Fruit fly (Drosophila melanogaster) S2 (cell line): ENCODE data around the gene CG14777.

ENCODE experiments used
- CG8478 ChIP-seq: fragments of >200 bp; optimal IDR thresholded peaks from 2 replicates; lab custom pipeline; 2018
- CTCF ChIP-seq, 2 experiments: fragments of >200 bp; optimal IDR thresholded peaks; 2 replicates each; lab custom pipeline; 2018

CG14777 gene

DNA sequence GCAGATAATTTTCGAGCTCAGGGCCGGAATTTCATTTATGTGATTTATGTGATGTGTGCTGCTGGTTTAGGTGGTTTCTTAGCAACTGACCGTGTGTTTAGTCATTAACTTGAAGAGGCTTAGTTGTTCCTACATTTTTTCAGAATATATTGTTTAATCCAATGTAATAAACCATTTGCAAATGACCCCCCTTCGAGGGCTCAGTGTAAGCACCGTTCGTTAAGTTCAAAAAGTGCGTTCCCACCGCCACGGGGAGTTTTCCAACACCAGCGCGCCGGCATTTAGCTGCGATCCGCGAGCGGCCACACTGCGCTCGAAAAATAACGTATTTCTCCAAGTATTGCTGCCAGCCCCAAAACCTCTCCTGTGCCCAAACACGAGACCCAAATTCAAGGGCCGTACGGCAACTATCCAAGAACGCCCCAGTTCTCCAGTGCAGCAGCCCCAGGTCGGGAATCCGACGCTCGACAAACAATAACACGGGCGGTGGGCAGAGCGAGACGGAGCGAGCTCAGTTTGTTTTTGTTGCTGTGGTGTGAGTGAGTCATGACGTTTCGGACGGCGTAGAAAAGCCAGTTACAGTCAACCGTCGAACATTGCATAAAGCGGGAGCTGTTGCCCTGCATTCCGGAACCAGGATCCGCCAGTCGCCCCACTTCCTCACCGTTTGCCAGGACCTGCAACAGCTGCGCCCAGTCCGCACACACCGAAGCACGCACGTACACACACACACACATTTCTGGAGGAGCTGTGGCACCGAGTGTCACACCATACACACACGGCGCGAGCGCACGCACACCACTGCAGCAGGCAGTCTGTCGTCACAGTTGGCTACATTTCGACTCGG lies 12.6 kb downstream of the CG14777 start, which contains the start of gene rush:
Gene rush (plus strand): TSS at position 277 of the 847 bp plus-strand sequence.
- no peak for TF ChIP-seq CTCF (optimal IDR thresholded peaks at IDR 0.05; lab: Kevin White, UChicago)
- no peak for TF ChIP-seq CG8478 (lab: Kevin White, UChicago)

DNA sequence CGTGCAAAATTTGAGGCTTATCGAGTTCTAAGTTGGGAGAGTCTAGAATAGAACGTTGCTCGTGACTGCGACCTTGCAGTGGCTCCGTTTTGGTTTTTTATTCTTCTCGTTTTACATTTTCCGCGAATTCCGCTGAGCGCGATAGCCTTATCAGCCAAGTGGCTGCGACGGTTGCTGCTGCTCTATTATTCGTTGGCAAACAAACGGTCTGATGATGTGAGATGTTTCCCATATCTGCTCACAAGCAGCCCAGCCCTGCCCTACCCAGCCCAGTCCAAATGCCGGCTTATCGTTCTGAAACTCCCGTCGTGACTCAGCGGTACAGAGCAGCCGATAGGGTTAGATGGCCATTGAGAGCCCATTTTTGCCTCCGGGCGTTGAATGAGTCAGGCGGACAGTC lies 14.5 kb downstream of the CG14777 start:
- no peak for TF ChIP-seq CTCF (optimal IDR thresholded peaks at IDR 0.05; lab: Kevin White, UChicago)
- TF ChIP-seq CG8478 (lab: Kevin White, UChicago): no peak

DNA sequence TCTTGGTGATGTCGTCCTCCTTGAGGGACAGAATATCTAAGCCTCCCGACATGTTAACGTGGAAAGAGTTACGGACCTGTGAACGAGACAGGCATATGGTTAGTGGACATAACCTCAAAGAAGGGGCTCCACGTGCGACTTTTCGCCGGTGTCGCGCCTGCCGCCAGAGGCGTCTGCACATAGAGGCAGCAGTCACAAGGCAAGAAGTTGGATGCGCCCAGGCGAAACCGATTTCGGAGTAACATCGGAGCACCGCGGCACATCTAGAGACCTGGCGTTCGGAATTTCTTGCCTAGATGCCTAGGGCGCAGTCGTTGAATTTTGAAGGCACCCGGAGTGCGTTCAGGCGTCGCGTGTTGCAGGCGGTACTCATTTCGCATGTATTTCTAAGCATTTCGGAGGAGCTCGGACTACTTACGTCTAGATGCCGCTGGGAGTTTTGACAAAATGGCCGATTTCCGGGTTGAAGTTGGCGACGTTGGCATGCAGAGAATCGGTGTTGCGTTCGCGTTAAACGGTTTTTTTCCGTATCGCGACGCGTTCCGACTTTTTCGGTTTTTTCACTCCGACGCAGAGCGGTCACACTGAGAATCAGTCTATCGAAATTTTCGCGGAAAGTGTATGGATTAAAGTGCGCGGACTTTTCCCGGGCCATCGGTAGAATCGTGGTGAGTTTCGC lies 17.0 kb downstream of the CG14777 start, which contains the start of the genes sta and inc:
Gene sta (minus strand): TSS at position 574 of the 679 bp plus-strand sequence.
Gene inc (plus strand): TSS at position 640 of the 679 bp plus-strand sequence.
- peak; percentile 23 to 47 for TF ChIP-seq CTCF (optimal IDR thresholded peaks at IDR 0.05; lab: Kevin White, UChicago)
- TF ChIP-seq CG8478 (lab: Kevin White, UChicago): no peak

- TF ChIP-seq CTCF (optimal IDR thresholded peaks at IDR 0.05; lab: Kevin White, UChicago): no peak
- no peak for TF ChIP-seq CG8478 (lab: Kevin White, UChicago)
These were observed 41.8 kb downstream of the CG14777 start, which contains the start of gene Nmdar2 for dm6 chrX:1507751-1508150. Gene Nmdar2, minus strand, starts transcription at chrX:1507809.

- TF ChIP-seq CG8478 (lab: Kevin White, UChicago): no peak
- TF ChIP-seq CTCF (optimal IDR thresholded peaks at IDR 0.05; lab: Kevin White, UChicago): no peak
These were observed 42.4 kb downstream of the CG14777 start for dm6 chrX:1508241-1508823.

dm6 chrX:1512753-1513226 lies 46.9 kb downstream of the CG14777 start, which contains the start of gene CG14795:
Gene CG14795, minus strand, starts transcription at chrX:1512803.
- TF ChIP-seq CG8478 (lab: Kevin White, UChicago) (no peak), CTCF (optimal IDR thresholded peaks at IDR 0.05; lab: Kevin White, UChicago) (peak; percentile 67 to 70)

- no peak for TF ChIP-seq CTCF (optimal IDR thresholded peaks at IDR 0.05; lab: Kevin White, UChicago)
These were observed 47.9 kb downstream of the CG14777 start for dm6 chrX:1513865-1514264.

DNA sequence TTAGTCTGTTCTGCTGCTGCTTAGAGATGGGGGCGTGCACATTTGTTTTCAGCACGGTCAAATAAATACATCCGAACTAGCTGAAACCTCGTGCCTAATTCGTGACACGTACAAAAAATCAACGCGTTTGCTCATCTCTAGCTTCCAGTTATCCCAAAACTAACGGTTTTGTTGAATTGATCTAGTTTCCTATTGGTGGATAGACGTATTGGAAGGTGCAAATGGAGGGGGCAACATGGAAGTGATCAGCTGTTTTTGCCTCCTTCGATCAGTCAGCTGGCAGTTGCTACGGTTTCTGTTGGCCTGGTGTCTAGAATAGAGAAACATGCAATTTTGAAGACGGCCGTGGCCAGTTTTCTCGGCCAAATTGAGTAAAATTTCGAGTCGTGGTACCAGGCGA lies 51.7 kb downstream of the CG14777 start:
- TF ChIP-seq CTCF (optimal IDR thresholded peaks at IDR 0.05; lab: Kevin White, UChicago) (no peak), CG8478 (lab: Kevin White, UChicago) (no peak)
